Worm (Caenorhabditis elegans) whole organism, L4 larva: ENCODE data around the gene mrpl-48.

Source experiments
- R02D3.7 ChIP-seq: fragments of 150-350 bp; sonication (generic microtip); optimal IDR thresholded peaks from 3 replicates; lab custom pipeline; 2014; ENCODE audit warnings: missing biosample characterization, missing genetic modification characterization
- ces-1 ChIP-seq: fragments of 150-350 bp; sonication (generic microtip); optimal IDR thresholded peaks from 4 replicates; lab custom pipeline; 2014; ENCODE audit warnings: missing biosample characterization, missing genetic modification reagents, missing genetic modification characterization
- daf-19 ChIP-seq: fragments of 200-800 bp; sonication (Bioruptor generic); conservative IDR thresholded peaks from 2 replicates; pipeline ENCODE4 v1.3.6; 2022; ENCODE audit warnings: missing genetic modification characterization, missing compliant biosample characterization
- fos-1 ChIP-seq: fragments of 150-350 bp; optimal IDR thresholded peaks from 2 replicates; lab custom pipeline; 2014; ENCODE audit warnings: missing biosample characterization, missing genetic modification characterization
- nhr-237 ChIP-seq: sonication (generic microtip); optimal IDR thresholded peaks from 2 replicates; lab custom pipeline; 2017; ENCODE audit warnings: missing biosample characterization, missing genetic modification characterization
- rbr-2 ChIP-seq: sonication (generic microtip); optimal IDR thresholded peaks from 2 replicates; lab custom pipeline; 2016; ENCODE audit warnings: missing genotype, missing genetic modification characterization, missing compliant biosample characterization
- spr-3 ChIP-seq: fragments of 200-800 bp; sonication (Bioruptor generic); optimal IDR thresholded peaks from 2 replicates; lab custom pipeline; 2018; ENCODE audit warnings: mild to moderate bottlenecking, missing genetic modification characterization, missing compliant biosample characterization
- unc-62 ChIP-seq, 3 experiments: fragments of 150-350 bp in 1 of 3; sonication (generic microtip); optimal IDR thresholded peaks in 2 of 3; peaks in 1 of 3; 1 replicate in 1 of 3; 2 replicates in 2 of 3; lab custom pipeline; 2014 to 2017; ENCODE audit warnings: missing biosample characterization in 3 of 3, missing genetic modification characterization in 3 of 3, missing genetic modification reagents in 3 of 3, missing genotype in 1 of 3

DNA sequence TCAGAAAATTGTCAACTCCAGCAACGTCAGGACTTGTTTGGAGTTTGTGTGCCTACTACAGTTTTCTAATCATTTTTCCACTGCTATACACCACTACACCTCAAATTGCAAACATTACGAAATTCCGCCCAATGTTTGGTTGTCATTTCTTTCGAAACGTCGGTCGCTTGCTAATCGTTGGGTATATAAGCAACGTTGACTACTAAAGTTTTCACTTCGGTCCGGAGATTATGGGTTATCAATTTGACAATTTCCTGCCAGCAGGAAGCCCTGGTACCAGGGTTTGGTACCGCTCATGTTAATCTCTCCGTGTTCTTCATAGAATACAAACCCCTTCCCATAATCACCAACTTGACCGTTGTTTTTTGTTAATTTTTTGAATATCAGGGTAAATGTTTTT is 17.5 kb upstream of the mrpl-48 start:
- no peak for TF ChIP-seq R02D3.7 (tag; lab: Kevin White, UChicago)
- no peak for TF ChIP-seq ces-1 (GFP tag; lab: Kevin White, UChicago)
- peak; percentile 36 for TF ChIP-seq rbr-2
- no peak for TF ChIP-seq unc-62 (GFP tag; optimal IDR thresholded peaks at IDR 0.05 in 1 of 2; lab: Kevin White, UChicago)
- no peak for TF ChIP-seq unc-62 (tag; optimal IDR thresholded peaks at IDR 0.05; lab: Kevin White, UChicago)
- no peak for TF ChIP-seq fos-1
- no peak for TF ChIP-seq spr-3 (GFP tag; lab: Kevin White, UChicago)
- no peak for TF ChIP-seq nhr-237
- 0 out of 2 replicates have a peak, but pooled peaks have one; percentile 56 for TF ChIP-seq daf-19
